Worm (Caenorhabditis elegans): ENCODE results near the gene R08F11.7.
A peak's percentile ranks its signal among the peaks of the same experiment; 100 is the strongest.

Gene R08F11.7

DNA sequence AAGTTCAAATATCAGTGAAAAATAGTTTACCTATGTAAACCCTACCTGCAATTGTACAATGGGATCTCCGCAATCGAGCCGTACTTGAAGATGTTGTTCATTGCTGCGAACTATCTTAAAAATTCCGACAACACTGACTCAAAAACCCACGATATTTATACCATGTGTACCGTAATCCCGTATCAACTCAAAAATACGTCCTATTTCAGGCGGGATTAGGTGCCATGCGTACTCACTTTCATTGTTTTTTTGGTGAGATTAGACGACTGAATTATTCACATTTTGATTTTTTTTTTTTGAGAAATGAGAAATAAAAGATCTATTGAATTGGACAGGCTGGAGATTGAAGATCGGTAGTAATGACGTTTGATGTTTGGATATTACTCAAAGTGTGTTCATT lies 10.5 kb downstream of the R08F11.7 start, which contains the start of gene srt-30:
Gene srt-30 (minus strand): TSS at position 101 of the 400 bp plus-strand sequence.
- TF ChIP-seq ceh-39 (tag; optimal IDR thresholded peaks at IDR 0.05) (no peak), ztf-11 (tag; optimal IDR thresholded peaks at IDR 0.05) (no peak), drap-1 (GFP tag; optimal IDR thresholded peaks at IDR 0.05) (no peak), zip-8 (tag; optimal IDR thresholded peaks at IDR 0.05) (no peak), tbx-8 (GFP tag; optimal IDR thresholded peaks at IDR 0.05) (no peak), unc-62 (GFP tag; optimal IDR thresholded peaks at IDR 0.05) (no peak), ceh-43 (GFP tag; optimal IDR thresholded peaks at IDR 0.05) (no peak), lin-32 (GFP tag; optimal IDR thresholded peaks at IDR 0.05) (no peak), lsy-2 (tag; optimal IDR thresholded peaks at IDR 0.05) (no peak), mep-1 (tag; optimal IDR thresholded peaks at IDR 0.05) (no peak), snpc-4 (tag; optimal IDR thresholded peaks at IDR 0.05) (no peak), elt-1 (tag; optimal IDR thresholded peaks at IDR 0.05; ENCODE audit: borderline replicate concordance, insufficient read depth) (no peak), mls-2 (tag; optimal IDR thresholded peaks at IDR 0.05) (no peak), lin-13 (tag; optimal IDR thresholded peaks at IDR 0.05) (no peak), cnd-1 (tag; optimal IDR thresholded peaks at IDR 0.05) (no peak)

DNA sequence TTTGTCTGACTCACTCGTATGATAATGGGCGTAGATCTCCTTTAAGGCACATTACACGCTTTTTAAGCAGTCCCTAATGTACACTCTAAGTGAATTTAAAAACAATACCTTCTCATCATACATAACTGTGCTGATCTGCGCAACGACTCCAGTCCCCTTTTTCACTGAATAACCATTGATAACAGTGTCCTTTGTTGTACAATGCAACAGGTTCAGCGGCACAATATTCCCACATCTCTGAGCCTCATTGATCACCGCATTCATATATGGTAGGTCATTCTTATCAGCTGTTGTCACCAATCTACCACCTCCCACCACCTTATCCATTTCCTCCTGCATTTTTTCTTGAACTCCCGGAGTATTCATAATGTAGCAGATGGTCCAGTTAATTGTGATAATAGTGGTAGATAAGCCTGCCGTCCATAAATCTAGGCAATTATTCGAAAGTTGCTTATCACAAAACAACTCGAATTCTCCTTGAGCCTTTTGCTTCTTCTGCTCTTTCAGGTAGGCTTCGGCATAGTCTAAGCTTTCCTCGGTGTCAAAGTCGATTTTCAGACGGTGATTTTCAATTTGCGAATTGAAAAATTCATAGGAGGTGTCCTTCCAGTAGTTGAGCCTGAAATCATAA lies 12.0 kb downstream of the R08F11.7 start:
- TF ChIP-seq mls-2 (tag; optimal IDR thresholded peaks at IDR 0.05) (no peak), ztf-11 (tag; optimal IDR thresholded peaks at IDR 0.05) (no peak), lsy-2 (tag; optimal IDR thresholded peaks at IDR 0.05) (no peak), ham-2 (GFP tag; optimal IDR thresholded peaks at IDR 0.05) (no peak), nhr-12 (tag; optimal IDR thresholded peaks at IDR 0.05) (no peak), cnd-1 (tag; optimal IDR thresholded peaks at IDR 0.05) (no peak), elt-3 (tag; optimal IDR thresholded peaks at IDR 0.05) (no peak)

DNA sequence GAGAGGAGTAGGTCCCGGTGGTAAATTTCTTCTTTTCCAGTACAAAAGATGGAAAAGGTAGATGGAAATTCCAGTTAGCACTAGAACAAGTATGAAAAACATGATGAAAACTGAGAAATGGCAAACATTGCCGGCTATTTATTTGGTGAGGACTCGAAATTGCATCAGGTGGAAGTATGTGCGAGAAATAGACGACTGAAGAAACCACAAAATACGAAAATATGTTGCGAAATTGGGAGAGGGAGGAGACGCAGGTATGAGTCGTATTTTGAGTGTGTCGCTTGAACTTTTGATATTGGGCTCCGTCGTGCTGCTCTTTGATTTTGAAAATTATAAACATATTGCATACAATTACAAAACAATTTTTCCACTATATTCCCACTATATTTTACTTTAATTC lies 13.5 kb downstream of the R08F11.7 start, which contains the start of gene cyp-33C8:
Gene cyp-33C8 (minus strand): TSS at position 200 of the 400 bp plus-strand sequence.
- TF ChIP-seq unc-62 (GFP tag; optimal IDR thresholded peaks at IDR 0.05) (no peak), nhr-76 (tag; optimal IDR thresholded peaks at IDR 0.05) (no peak), nhr-28 (tag; optimal IDR thresholded peaks at IDR 0.05) (no peak), lin-32 (GFP tag; optimal IDR thresholded peaks at IDR 0.05) (no peak), hlh-1 (tag; optimal IDR thresholded peaks at IDR 0.05) (no peak), sem-2 (GFP tag; optimal IDR thresholded peaks at IDR 0.05) (no peak), lsy-2 (tag; optimal IDR thresholded peaks at IDR 0.05) (no peak), flh-1 (GFP tag; optimal IDR thresholded peaks at IDR 0.05) (no peak), nhr-237 (tag; optimal IDR thresholded peaks at IDR 0.05) (no peak), unc-39 (tag; optimal IDR thresholded peaks at IDR 0.05) (no peak), ceh-39 (tag; optimal IDR thresholded peaks at IDR 0.05) (no peak), blmp-1 (tag; optimal IDR thresholded peaks at IDR 0.05) (no peak), nhr-12 (tag; optimal IDR thresholded peaks at IDR 0.05) (no peak), drap-1 (GFP tag; optimal IDR thresholded peaks at IDR 0.05) (no peak), ceh-43 (GFP tag; optimal IDR thresholded peaks at IDR 0.05) (no peak), mep-1 (tag; optimal IDR thresholded peaks at IDR 0.05) (no peak), lin-13 (tag; optimal IDR thresholded peaks at IDR 0.05) (no peak)

DNA sequence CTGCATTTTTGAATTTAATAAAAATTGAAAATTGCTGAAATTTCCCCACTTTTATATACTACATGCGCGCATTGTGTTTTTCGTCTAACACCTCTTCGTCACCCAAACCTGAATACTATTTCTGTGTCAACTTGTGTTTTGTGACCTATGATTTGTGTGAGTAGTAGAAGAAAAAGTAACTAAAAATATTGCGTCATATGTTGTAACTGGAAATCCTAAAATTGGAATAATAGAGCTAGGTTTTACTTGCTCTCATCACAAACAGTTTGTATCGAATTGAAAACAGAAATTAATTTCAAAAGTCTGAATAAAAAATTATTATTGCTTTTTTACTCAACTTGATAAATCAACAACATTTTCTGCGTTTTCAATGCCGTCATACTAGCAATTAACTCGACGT lies 15.6 kb downstream of the R08F11.7 start, which contains the start of gene R08F11.4:
Gene R08F11.4 (minus strand): TSS at position 29 of the 400 bp plus-strand sequence.
- TF ChIP-seq nhr-237 (tag; optimal IDR thresholded peaks at IDR 0.05), result no peak
- peak; percentile 83 for TF ChIP-seq zip-8 (tag; optimal IDR thresholded peaks at IDR 0.05)

DNA sequence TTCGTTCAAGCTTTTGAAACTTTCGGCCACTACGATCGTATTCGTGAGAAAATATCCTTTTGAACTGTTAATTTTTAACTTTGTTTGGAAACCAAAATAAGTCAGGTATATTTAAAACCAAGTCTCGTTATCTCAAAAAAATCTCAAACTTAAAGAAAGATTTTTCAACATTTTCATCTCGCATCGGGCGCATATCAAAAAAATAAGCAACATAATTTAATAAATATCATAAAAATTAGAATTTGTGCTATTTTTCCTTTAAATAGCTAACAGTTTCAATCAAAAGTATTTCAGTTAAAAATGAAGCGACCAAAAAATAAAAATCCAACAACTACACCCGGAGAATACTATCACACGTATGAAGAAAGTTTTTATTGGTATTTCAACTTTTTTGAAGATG lies 16.1 kb downstream of the R08F11.7 start, which contains the start of gene srw-7:
Gene srw-7 (plus strand): TSS at position 301 of the 400 bp plus-strand sequence.
- TF ChIP-seq nhr-28 (tag; optimal IDR thresholded peaks at IDR 0.05) (no peak), ces-1 (GFP tag; optimal IDR thresholded peaks at IDR 0.05) (no peak), M03D4.4 (tag; optimal IDR thresholded peaks at IDR 0.05) (no peak), ceh-39 (tag; optimal IDR thresholded peaks at IDR 0.05) (no peak), lin-13 (tag; optimal IDR thresholded peaks at IDR 0.05) (no peak), unc-39 (tag; optimal IDR thresholded peaks at IDR 0.05) (no peak), unc-120 (tag; optimal IDR thresholded peaks at IDR 0.05; ENCODE audit: poor library complexity, severe bottlenecking) (no peak), unc-62 (GFP tag; optimal IDR thresholded peaks at IDR 0.05) (no peak), drap-1 (GFP tag; optimal IDR thresholded peaks at IDR 0.05) (no peak), ceh-43 (GFP tag; optimal IDR thresholded peaks at IDR 0.05) (no peak), nhr-237 (tag; optimal IDR thresholded peaks at IDR 0.05) (no peak), zip-8 (tag; optimal IDR thresholded peaks at IDR 0.05) (no peak), sem-2 (GFP tag; optimal IDR thresholded peaks at IDR 0.05) (no peak), nhr-76 (tag; optimal IDR thresholded peaks at IDR 0.05) (no peak), elt-3 (tag; optimal IDR thresholded peaks at IDR 0.05) (no peak), elt-1 (tag; optimal IDR thresholded peaks at IDR 0.05; ENCODE audit: borderline replicate concordance, insufficient read depth) (no peak), lsy-2 (tag; optimal IDR thresholded peaks at IDR 0.05) (no peak)
